Fruit fly (Drosophila melanogaster) whole organism, embryonic: ENCODE results near the gene CG31278.

Experiments
- BEAF-32 ChIP-seq: fragments of 200-800 bp; sonication (Bioruptor generic); optimal IDR thresholded peaks from 3 replicates; lab custom pipeline; 2017; ENCODE audit warnings: missing biosample characterization, missing genetic modification characterization, mild to moderate bottlenecking, moderate library complexity, missing genetic modification reagents
- Bgb ChIP-seq: fragments of 200-800 bp; sonication (Bioruptor generic); IDR thresholded peaks from 2 replicates; pipeline ENCODE4 v1.3.6; 2022; ENCODE audit warnings: missing biosample characterization, missing genetic modification characterization; ENCODE audit not compliant: partially characterized antibody
- CG10462 ChIP-seq: fragments of 200-800 bp; sonication (Bioruptor generic); optimal IDR thresholded peaks from 2 replicates; lab custom pipeline; 2016; ENCODE audit warnings: missing biosample characterization, missing genetic modification characterization
- CG12155 ChIP-seq: fragments of 200-800 bp; sonication (Bioruptor generic); optimal IDR thresholded peaks from 3 replicates; lab custom pipeline; 2016; ENCODE audit warnings: missing biosample characterization, missing genetic modification characterization
- CG12942 ChIP-seq: fragments of 200-800 bp; sonication (Bioruptor generic); optimal IDR thresholded peaks from 3 replicates; lab custom pipeline; 2016; ENCODE audit warnings: missing biosample characterization, missing genetic modification characterization
- CG15696 ChIP-seq: fragments of 200-800 bp; sonication (Bioruptor generic); optimal IDR thresholded peaks from 2 replicates; lab custom pipeline; 2019; ENCODE audit warnings: missing biosample characterization, mild to moderate bottlenecking, missing genetic modification characterization, moderate library complexity
- CG17912 ChIP-seq: fragments of 200-800 bp; sonication (Bioruptor generic); optimal IDR thresholded peaks from 2 replicates; lab custom pipeline; 2018; ENCODE audit warnings: missing biosample characterization, mild to moderate bottlenecking, missing genetic modification characterization
- CG2120 ChIP-seq: fragments of 200-800 bp; sonication (Bioruptor generic); optimal IDR thresholded peaks from 3 replicates; lab custom pipeline; 2016; ENCODE audit warnings: missing biosample characterization, missing genetic modification characterization
- CG2199 ChIP-seq: fragments of 200-800 bp; sonication (Bioruptor generic); IDR thresholded peaks from 3 replicates; pipeline ENCODE4 v1.3.6; 2022; ENCODE audit warnings: missing biosample characterization, missing genetic modification characterization
- CG2712 ChIP-seq: fragments of 200-800 bp; optimal IDR thresholded peaks from 3 replicates; lab custom pipeline; 2019; ENCODE audit warnings: missing biosample characterization, mild to moderate bottlenecking, missing genetic modification characterization, moderate library complexity
- CG2875 ChIP-seq: fragments of 200-800 bp; sonication (Bioruptor generic); optimal IDR thresholded peaks from 2 replicates; lab custom pipeline; 2017; ENCODE audit warnings: missing biosample characterization, mild to moderate bottlenecking, missing genetic modification characterization, missing genetic modification reagents
- CG31441 ChIP-seq: fragments of 200-800 bp; sonication (Bioruptor generic); IDR thresholded peaks from 2 replicates; pipeline ENCODE4 v1.3.6; 2022; ENCODE audit warnings: missing biosample characterization, missing genetic modification characterization
- CG3838 ChIP-seq: fragments of 200-800 bp; sonication (Bioruptor generic); optimal IDR thresholded peaks from 3 replicates; lab custom pipeline; 2016; ENCODE audit warnings: missing biosample characterization, missing genetic modification characterization
- CG3847 ChIP-seq: fragments of 200-800 bp; sonication (Bioruptor generic); IDR thresholded peaks from 2 replicates; pipeline ENCODE4 v1.3.6; 2022; ENCODE audit warnings: missing biosample characterization, missing genetic modification characterization
- CG4820 ChIP-seq: fragments of 200-800 bp; sonication (Bioruptor generic); optimal IDR thresholded peaks from 3 replicates; lab custom pipeline; 2016; ENCODE audit warnings: missing biosample characterization, missing genetic modification characterization
- CG6654 ChIP-seq: fragments of 200-800 bp; sonication (Bioruptor generic); optimal IDR thresholded peaks from 2 replicates; lab custom pipeline; 2017; ENCODE audit warnings: missing biosample characterization, mild to moderate bottlenecking, missing genetic modification characterization
- CG9215 ChIP-seq: fragments of 200-800 bp; sonication (Bioruptor generic); IDR thresholded peaks from 2 replicates; pipeline ENCODE4 v1.3.6; 2022; ENCODE audit warnings: missing biosample characterization, missing genetic modification characterization
- Dll ChIP-seq: fragments of 200-800 bp; sonication (Bioruptor generic); IDR thresholded peaks from 4 replicates; pipeline ENCODE4 v1.3.6; 2022; ENCODE audit warnings: missing biosample characterization, missing genetic modification characterization; ENCODE audit not compliant: partially characterized antibody
- Dref ChIP-seq: fragments of 200-800 bp; sonication (Bioruptor generic); IDR thresholded peaks from 2 replicates; pipeline ENCODE4 v1.3.6; 2022; ENCODE audit warnings: missing biosample characterization, missing genetic modification characterization
- ERR ChIP-seq: fragments of 200-800 bp; sonication (Bioruptor generic); optimal IDR thresholded peaks from 2 replicates; lab custom pipeline; 2016; ENCODE audit warnings: missing biosample characterization, missing genetic modification characterization
- Ets97D ChIP-seq: fragments of 200-800 bp; sonication (Bioruptor generic); optimal IDR thresholded peaks from 3 replicates; lab custom pipeline; 2016; ENCODE audit warnings: missing biosample characterization, missing genetic modification characterization
- HLH3B ChIP-seq: fragments of 200-800 bp; sonication (Bioruptor generic); IDR thresholded peaks from 2 replicates; pipeline ENCODE4 v1.3.6; 2022; ENCODE audit warnings: missing biosample characterization, missing genetic modification characterization
- HmgD ChIP-seq: fragments of 200-800 bp; sonication (Bioruptor generic); optimal IDR thresholded peaks from 3 replicates; lab custom pipeline; 2016; ENCODE audit warnings: missing biosample characterization, missing genetic modification characterization
- Hmr ChIP-seq: fragments of 200-800 bp; sonication (Bioruptor generic); optimal IDR thresholded peaks from 3 replicates; lab custom pipeline; 2017; ENCODE audit warnings: mild to moderate bottlenecking, missing biosample characterization, missing genetic modification reagents, missing genetic modification characterization
- Kr ChIP-seq: fragments of 200-800 bp; sonication (Bioruptor generic); optimal IDR thresholded peaks from 2 replicates; lab custom pipeline; 2017; ENCODE audit warnings: missing biosample characterization, mild to moderate bottlenecking, missing genetic modification characterization
- Meics ChIP-seq: fragments of 200-800 bp; sonication (Bioruptor generic); optimal IDR thresholded peaks from 2 replicates; lab custom pipeline; 2017; ENCODE audit warnings: missing biosample characterization, mild to moderate bottlenecking, missing genetic modification characterization
- Neu2 ChIP-seq: fragments of 200-800 bp; sonication (Bioruptor generic); optimal IDR thresholded peaks from 3 replicates; lab custom pipeline; 2016; ENCODE audit warnings: missing biosample characterization, missing genetic modification characterization, borderline replicate concordance
- NfI ChIP-seq: fragments of 200-800 bp; sonication (Bioruptor generic); optimal IDR thresholded peaks from 3 replicates; lab custom pipeline; 2018; ENCODE audit warnings: missing biosample characterization, mild to moderate bottlenecking, missing genetic modification characterization, moderate library complexity
- Spps ChIP-seq: fragments of 200-800 bp; sonication (Bioruptor generic); optimal IDR thresholded peaks from 2 replicates; lab custom pipeline; 2018; ENCODE audit warnings: missing biosample characterization, mild to moderate bottlenecking, missing genetic modification characterization
- Sry-β ChIP-seq: fragments of 200-800 bp; sonication (Bioruptor generic); optimal IDR thresholded peaks from 2 replicates; lab custom pipeline; 2018; ENCODE audit warnings: missing biosample characterization, mild to moderate bottlenecking, missing genetic modification characterization, moderate library complexity
- Xbp1 ChIP-seq: fragments of 200-800 bp; sonication (Bioruptor generic); optimal IDR thresholded peaks from 3 replicates; lab custom pipeline; 2016; ENCODE audit warnings: missing biosample characterization, mild to moderate bottlenecking, missing genetic modification characterization
- Xrp1 ChIP-seq: fragments of 200-800 bp; sonication (Bioruptor generic); IDR thresholded peaks from 2 replicates; pipeline ENCODE4 v1.3.6; 2022; ENCODE audit warnings: missing biosample characterization, missing genetic modification characterization
- ara ChIP-seq: fragments of 200-800 bp; sonication (Bioruptor generic); IDR thresholded peaks from 2 replicates; pipeline ENCODE4 v1.3.6; 2022; ENCODE audit warnings: missing biosample characterization, missing genetic modification characterization
- cad ChIP-seq: fragments of >200 bp; optimal IDR thresholded peaks from 2 replicates; lab custom pipeline; 2017; ENCODE audit warnings: missing biosample characterization, missing genetic modification characterization
- cwo ChIP-seq: fragments of 200-800 bp; sonication (Bioruptor generic); optimal IDR thresholded peaks from 3 replicates; lab custom pipeline; 2017; ENCODE audit warnings: missing biosample characterization, missing genetic modification characterization, mild to moderate bottlenecking, moderate library complexity, missing genetic modification reagents
- da ChIP-seq: fragments of 200-800 bp; sonication (Bioruptor generic); optimal IDR thresholded peaks from 2 replicates; lab custom pipeline; 2016; ENCODE audit warnings: missing biosample characterization, missing genetic modification characterization
- ems ChIP-seq: fragments of 200-800 bp; sonication (Bioruptor generic); optimal IDR thresholded peaks from 3 replicates; lab custom pipeline; 2016; ENCODE audit warnings: missing biosample characterization, missing genetic modification characterization
- gem ChIP-seq: fragments of 200-800 bp; sonication (Bioruptor generic); optimal IDR thresholded peaks from 2 replicates; lab custom pipeline; 2019; ENCODE audit warnings: missing biosample characterization, mild to moderate bottlenecking, missing genetic modification characterization, moderate library complexity
- grau ChIP-seq: fragments of 200-800 bp; optimal IDR thresholded peaks from 3 replicates; lab custom pipeline; 2019; ENCODE audit warnings: missing biosample characterization, mild to moderate bottlenecking, missing genetic modification characterization, moderate library complexity
- jigr1 ChIP-seq: fragments of 200-800 bp; sonication (Bioruptor generic); IDR thresholded peaks from 3 replicates; pipeline ENCODE4 v1.3.6; 2022; ENCODE audit warnings: missing biosample characterization, missing genetic modification characterization
- jing ChIP-seq: fragments of 200-800 bp; sonication (Bioruptor generic); optimal IDR thresholded peaks from 2 replicates; lab custom pipeline; 2018; ENCODE audit warnings: missing biosample characterization, mild to moderate bottlenecking, missing genetic modification characterization
- kah ChIP-seq: fragments of 200-800 bp; sonication (Bioruptor generic); optimal IDR thresholded peaks from 2 replicates; lab custom pipeline; 2018; ENCODE audit warnings: missing biosample characterization, mild to moderate bottlenecking, missing genetic modification characterization
- ken ChIP-seq: fragments of 200-800 bp; sonication (Bioruptor generic); IDR thresholded peaks from 3 replicates; pipeline ENCODE4 v1.3.6; 2022; ENCODE audit warnings: missing biosample characterization, missing genetic modification characterization
- odd ChIP-seq: fragments of 200-800 bp; sonication (Bioruptor generic); optimal IDR thresholded peaks from 2 replicates; lab custom pipeline; 2017; ENCODE audit warnings: missing biosample characterization, mild to moderate bottlenecking, missing genetic modification characterization
- peb ChIP-seq: fragments of 200-800 bp; sonication (Bioruptor generic); IDR thresholded peaks from 2 replicates; pipeline ENCODE4 v1.3.6; 2022; ENCODE audit warnings: missing biosample characterization, missing genetic modification characterization
- phol ChIP-seq: fragments of 200-800 bp; sonication (Bioruptor generic); optimal IDR thresholded peaks from 3 replicates; lab custom pipeline; 2018; ENCODE audit warnings: missing biosample characterization, mild to moderate bottlenecking, missing genetic modification characterization, moderate library complexity
- pita ChIP-seq: fragments of 200-800 bp; sonication (Bioruptor generic); optimal IDR thresholded peaks from 2 replicates; lab custom pipeline; 2017; ENCODE audit warnings: missing biosample characterization, mild to moderate bottlenecking, missing genetic modification characterization
- so ChIP-seq: fragments of 200-800 bp; sonication (Bioruptor generic); IDR thresholded peaks from 3 replicates; pipeline ENCODE4 v1.3.6; 2022; ENCODE audit warnings: missing biosample characterization, missing genetic modification characterization
- trh ChIP-seq: fragments of 200-800 bp; sonication (Bioruptor generic); optimal IDR thresholded peaks from 2 replicates; lab custom pipeline; 2016; ENCODE audit warnings: missing biosample characterization, missing genetic modification characterization
- twi ChIP-seq: fragments of 200-800 bp; optimal IDR thresholded peaks from 2 replicates; lab custom pipeline; 2019; ENCODE audit warnings: missing biosample characterization, mild to moderate bottlenecking, missing genetic modification characterization, moderate library complexity
- yki ChIP-seq: fragments of >200 bp; optimal IDR thresholded peaks from 3 replicates; lab custom pipeline; 2018

CG31278 gene

DNA sequence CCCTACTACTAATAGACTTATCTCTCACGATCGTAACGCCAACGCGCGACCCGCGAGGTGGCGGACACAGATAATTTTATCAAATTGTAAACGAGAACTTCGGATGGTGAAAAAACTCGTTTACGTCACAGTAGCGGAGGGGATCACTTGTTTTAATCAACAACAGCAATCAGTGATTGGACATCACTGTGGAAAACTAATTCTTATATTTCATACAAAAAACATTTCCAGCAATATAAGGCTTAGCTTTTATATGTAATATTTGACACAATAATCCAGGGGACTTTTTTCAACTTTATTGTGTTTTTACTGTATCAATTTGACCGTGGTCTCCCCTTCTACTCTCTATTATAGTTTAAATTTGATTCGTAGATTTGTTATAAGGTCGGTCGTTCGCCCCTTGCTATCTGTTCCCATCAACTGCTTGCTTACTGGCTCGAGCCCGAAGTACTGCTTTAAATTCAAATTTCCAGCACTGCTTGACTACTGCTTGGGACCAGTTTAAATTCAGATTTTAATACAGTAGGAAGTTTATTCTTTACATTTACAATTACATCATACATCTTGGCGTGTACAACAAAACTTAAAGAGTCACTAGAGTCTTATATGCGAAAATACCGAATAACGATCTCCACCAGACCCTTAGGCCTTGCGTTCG, 30.8 kb downstream of the CG31278 start, which contains the start of gene CG6465:
Gene CG6465 (minus strand): TSS at position 7 of the 658 bp plus-strand sequence.
- TF ChIP-seq grau: peak; percentile 81
- no peak for TF ChIP-seq Kr (GFP tag; lab: Kevin White, UChicago)
- no peak for TF ChIP-seq ERR (GFP tag; lab: Kevin White, UChicago)
- TF ChIP-seq CG2120 (GFP tag; lab: Kevin White, UChicago): peak; percentile 25
- no peak for TF ChIP-seq ara (GFP tag; lab: Robert Waterston, UW)
- TF ChIP-seq da (GFP tag; lab: Kevin White, UChicago): no peak
- TF ChIP-seq ken (GFP tag; lab: Robert Waterston, UW): no peak
- TF ChIP-seq ems (GFP tag; lab: Kevin White, UChicago): no peak
- peak; percentile 14 for TF ChIP-seq phol (tag; lab: Kevin White, UChicago)
- TF ChIP-seq Bgb: peak; percentile 70
- TF ChIP-seq yki: peak; percentile 32
- TF ChIP-seq CG10462: no peak
- TF ChIP-seq Sry-β (GFP tag; lab: Kevin White, UChicago): no peak
- peak; percentile 19 for TF ChIP-seq BEAF-32
- peak; percentile 24; the same call in 1 of the 2 replicates for TF ChIP-seq CG31441 (GFP tag; lab: Robert Waterston, UW)
- TF ChIP-seq Hmr (GFP tag; lab: Kevin White, UChicago): peak; percentile 30
- TF ChIP-seq jing (GFP tag; lab: Kevin White, UChicago): no peak
- TF ChIP-seq CG9215 (GFP tag; lab: Robert Waterston, UW): no peak
- TF ChIP-seq twi: no peak
- no peak for TF ChIP-seq CG3838 (GFP tag; lab: Kevin White, UChicago)
- no peak for TF ChIP-seq peb
- TF ChIP-seq CG2875 (GFP tag; lab: Kevin White, UChicago): no peak
- no peak for TF ChIP-seq jigr1 (GFP tag; lab: Robert Waterston, UW)
- peak; percentile 9 for TF ChIP-seq Ets97D (GFP tag; lab: Kevin White, UChicago)
- peak; percentile 32; the same call in 1 of the 2 replicates for TF ChIP-seq Xrp1 (GFP tag; lab: Robert Waterston, UW)
- TF ChIP-seq HLH3B: no peak
- TF ChIP-seq odd (GFP tag; lab: Kevin White, UChicago): no peak
- TF ChIP-seq CG3847 (GFP tag; lab: Robert Waterston, UW): no peak
- no peak for TF ChIP-seq Xbp1 (GFP tag; lab: Kevin White, UChicago)
- TF ChIP-seq CG15696 (tag; lab: Kevin White, UChicago): no peak
- no peak for TF ChIP-seq Dref
- TF ChIP-seq so: no peak
- no peak for TF ChIP-seq kah (GFP tag; lab: Kevin White, UChicago)
- TF ChIP-seq Dll (GFP tag; lab: Robert Waterston, UW): no peak
- TF ChIP-seq Meics (GFP tag; lab: Kevin White, UChicago): no peak
- no peak for TF ChIP-seq Spps (tag; lab: Kevin White, UChicago)
- peak; percentile 93 for TF ChIP-seq CG2199
- TF ChIP-seq CG4820 (GFP tag; lab: Kevin White, UChicago): no peak
- TF ChIP-seq pita: peak; percentile 71
- no peak for TF ChIP-seq NfI
- peak; percentile 21 for TF ChIP-seq CG2712
- no peak for TF ChIP-seq CG12155 (GFP tag; lab: Kevin White, UChicago)
- TF ChIP-seq CG12942: no peak
- TF ChIP-seq CG6654 (GFP tag; lab: Kevin White, UChicago): no peak
- TF ChIP-seq trh: no peak
- peak; percentile 15 for TF ChIP-seq gem
- no peak for TF ChIP-seq cwo (GFP tag; lab: Kevin White, UChicago)
- TF ChIP-seq cad: no peak
- no peak for TF ChIP-seq CG17912 (GFP tag; lab: Kevin White, UChicago)
- TF ChIP-seq HmgD (GFP tag; lab: Kevin White, UChicago): peak; percentile 78
- TF ChIP-seq Neu2: no peak
